Fruit fly (Drosophila melanogaster) whole organism, prepupa: ENCODE results near the gene Spn85F.

Source experiments
- Blimp-1 ChIP-seq: fragments of 200-800 bp; sonication (Bioruptor generic); optimal IDR thresholded peaks from 3 replicates; lab custom pipeline; 2017; ENCODE audit warnings: missing biosample characterization, missing genetic modification characterization, mild to moderate bottlenecking, moderate library complexity, missing genetic modification reagents
- CG10631 ChIP-seq: fragments of 200-800 bp; sonication (Bioruptor generic); optimal IDR thresholded peaks from 2 replicates; lab custom pipeline; 2016; ENCODE audit warnings: missing biosample characterization, missing genetic modification characterization
- CG11294 ChIP-seq: fragments of 200-800 bp; sonication (Bioruptor generic); IDR thresholded peaks from 2 replicates; pipeline ENCODE4 v1.3.6; 2022; ENCODE audit warnings: missing biosample characterization, missing genetic modification characterization
- CG11762 ChIP-seq: fragments of 200-800 bp; sonication (Bioruptor generic); optimal IDR thresholded peaks from 3 replicates; lab custom pipeline; 2016; ENCODE audit warnings: missing biosample characterization, missing genetic modification characterization; ENCODE audit not compliant: insufficient read depth
- CG11902 ChIP-seq: fragments of 200-800 bp; sonication (Bioruptor generic); optimal IDR thresholded peaks from 3 replicates; lab custom pipeline; 2016; ENCODE audit warnings: missing biosample characterization, missing genetic modification characterization
- CG1621 ChIP-seq: fragments of 200-800 bp; sonication (Bioruptor generic); optimal IDR thresholded peaks from 3 replicates; lab custom pipeline; 2018; ENCODE audit warnings: missing biosample characterization, mild to moderate bottlenecking, missing genetic modification characterization
- CG16779 ChIP-seq: fragments of 200-800 bp; sonication (Bioruptor generic); optimal IDR thresholded peaks from 3 replicates; lab custom pipeline; 2017; ENCODE audit warnings: missing biosample characterization, mild to moderate bottlenecking, missing genetic modification characterization
- CG3032 ChIP-seq: fragments of 200-800 bp; optimal IDR thresholded peaks from 2 replicates; lab custom pipeline; 2019; ENCODE audit warnings: missing biosample characterization, mild to moderate bottlenecking, missing genetic modification characterization, moderate library complexity
- CG31627 ChIP-seq: fragments of 200-800 bp; sonication (Bioruptor generic); optimal IDR thresholded peaks from 3 replicates; lab custom pipeline; 2016; ENCODE audit warnings: missing biosample characterization, missing genetic modification characterization
- CG34406 ChIP-seq: fragments of 200-800 bp; sonication (Bioruptor generic); optimal IDR thresholded peaks from 3 replicates; lab custom pipeline; 2016; ENCODE audit warnings: missing biosample characterization, missing genetic modification characterization
- CG3919 ChIP-seq: fragments of 200-800 bp; sonication (Bioruptor generic); optimal IDR thresholded peaks from 3 replicates; lab custom pipeline; 2016; ENCODE audit warnings: missing biosample characterization, missing genetic modification characterization
- CG4318 ChIP-seq: fragments of 200-800 bp; sonication (Bioruptor generic); optimal IDR thresholded peaks from 3 replicates; lab custom pipeline; 2017; ENCODE audit warnings: missing biosample characterization, mild to moderate bottlenecking, missing genetic modification characterization
- CG6163 ChIP-seq: fragments of 200-800 bp; sonication (Bioruptor generic); IDR thresholded peaks from 3 replicates; pipeline ENCODE4 v1.3.6; 2022; ENCODE audit warnings: missing biosample characterization, missing genetic modification characterization
- CG6792 ChIP-seq: fragments of 200-800 bp; sonication (Bioruptor generic); optimal IDR thresholded peaks from 3 replicates; lab custom pipeline; 2016; ENCODE audit warnings: missing biosample characterization, missing genetic modification characterization
- CG6808 ChIP-seq: fragments of 200-800 bp; sonication (Bioruptor generic); optimal IDR thresholded peaks from 3 replicates; lab custom pipeline; 2017; ENCODE audit warnings: missing biosample characterization, missing genetic modification characterization, mild to moderate bottlenecking, moderate library complexity, missing genetic modification reagents
- CG6854 ChIP-seq: fragments of 200-800 bp; sonication (Bioruptor generic); optimal IDR thresholded peaks from 2 replicates; lab custom pipeline; 2017; ENCODE audit warnings: missing biosample characterization, mild to moderate bottlenecking, missing genetic modification characterization
- CG8632 ChIP-seq: fragments of 200-800 bp; sonication (Bioruptor generic); optimal IDR thresholded peaks from 3 replicates; lab custom pipeline; 2016; ENCODE audit warnings: missing biosample characterization, missing genetic modification characterization
- CG9139 ChIP-seq: fragments of 200-800 bp; sonication (Bioruptor generic); optimal IDR thresholded peaks from 3 replicates; lab custom pipeline; 2017; ENCODE audit warnings: missing biosample characterization, mild to moderate bottlenecking, missing genetic modification characterization
- Eip75B ChIP-seq: fragments of 200-800 bp; sonication (Bioruptor generic); optimal IDR thresholded peaks from 3 replicates; lab custom pipeline; 2016; ENCODE audit warnings: missing biosample characterization, missing genetic modification characterization
- Eip78C ChIP-seq: fragments of 200-800 bp; sonication (Bioruptor generic); peaks from one replicate; lab custom pipeline; 2016; ENCODE audit warnings: missing biosample characterization, missing genetic modification characterization
- Eip93F ChIP-seq: fragments of 200-800 bp; sonication (Bioruptor generic); optimal IDR thresholded peaks from 2 replicates; lab custom pipeline; 2016; ENCODE audit warnings: missing biosample characterization, mild to moderate bottlenecking, missing genetic modification characterization
- Ets21C ChIP-seq: fragments of 200-800 bp; sonication (Bioruptor generic); optimal IDR thresholded peaks from 3 replicates; lab custom pipeline; 2016; ENCODE audit warnings: missing biosample characterization, missing genetic modification characterization
- Ets96B ChIP-seq: fragments of 200-800 bp; optimal IDR thresholded peaks from 2 replicates; lab custom pipeline; 2019; ENCODE audit warnings: missing biosample characterization, mild to moderate bottlenecking, missing genetic modification characterization, moderate library complexity
- Hr39 ChIP-seq: fragments of 200-800 bp; sonication (Bioruptor generic); optimal IDR thresholded peaks from 2 replicates; lab custom pipeline; 2016; ENCODE audit warnings: missing biosample characterization, missing genetic modification characterization
- Hr4 ChIP-seq: fragments of 200-800 bp; sonication (Bioruptor generic); optimal IDR thresholded peaks from 3 replicates; lab custom pipeline; 2016; ENCODE audit warnings: missing biosample characterization, missing genetic modification characterization
- Lpt ChIP-seq: fragments of 200-800 bp; sonication (Bioruptor generic); optimal IDR thresholded peaks from 3 replicates; lab custom pipeline; 2016; ENCODE audit warnings: missing biosample characterization, missing genetic modification characterization
- OdsH ChIP-seq: fragments of 200-800 bp; sonication (Bioruptor generic); optimal IDR thresholded peaks from 3 replicates; lab custom pipeline; 2016; ENCODE audit warnings: missing biosample characterization, missing genetic modification characterization
- Smox ChIP-seq: fragments of 200-800 bp; sonication (Bioruptor generic); optimal IDR thresholded peaks from 3 replicates; lab custom pipeline; 2016; ENCODE audit warnings: missing biosample characterization, missing genetic modification characterization
- Sox102F ChIP-seq: fragments of 200-800 bp; sonication (Bioruptor generic); optimal IDR thresholded peaks from 2 replicates; lab custom pipeline; 2016; ENCODE audit warnings: missing biosample characterization, mild to moderate bottlenecking, missing genetic modification characterization
- Sox14 ChIP-seq: fragments of 200-800 bp; sonication (Bioruptor generic); optimal IDR thresholded peaks from 3 replicates; lab custom pipeline; 2016; ENCODE audit warnings: missing biosample characterization, missing genetic modification characterization
- Sox15 ChIP-seq: fragments of 200-800 bp; sonication (Bioruptor generic); optimal IDR thresholded peaks from 3 replicates; lab custom pipeline; 2016; ENCODE audit warnings: missing biosample characterization, missing genetic modification characterization
- achi ChIP-seq: fragments of 200-800 bp; sonication (Bioruptor generic); optimal IDR thresholded peaks from 3 replicates; lab custom pipeline; 2016; ENCODE audit warnings: missing biosample characterization, missing genetic modification characterization
- acj6 ChIP-seq: fragments of 200-800 bp; sonication (Bioruptor generic); optimal IDR thresholded peaks from 3 replicates; lab custom pipeline; 2016; ENCODE audit warnings: missing biosample characterization, missing genetic modification characterization
- dsx ChIP-seq: fragments of 200-800 bp; optimal IDR thresholded peaks from 3 replicates; lab custom pipeline; 2019; ENCODE audit warnings: missing biosample characterization, mild to moderate bottlenecking, missing genetic modification characterization, moderate library complexity; ENCODE audit not compliant: poor library complexity, severe bottlenecking
- esn ChIP-seq: fragments of 200-800 bp; sonication (Bioruptor generic); optimal IDR thresholded peaks from 2 replicates; lab custom pipeline; 2016; ENCODE audit warnings: missing biosample characterization, mild to moderate bottlenecking, missing genetic modification characterization, moderate library complexity
- fd59A ChIP-seq: fragments of 200-800 bp; sonication (Bioruptor generic); optimal IDR thresholded peaks from 2 replicates; lab custom pipeline; 2017; ENCODE audit warnings: missing biosample characterization, mild to moderate bottlenecking, missing genetic modification characterization, missing genetic modification reagents
- fd85E ChIP-seq: fragments of 200-800 bp; sonication (Bioruptor generic); optimal IDR thresholded peaks from 3 replicates; lab custom pipeline; 2016; ENCODE audit warnings: missing biosample characterization, missing genetic modification characterization
- lz ChIP-seq: fragments of 200-800 bp; sonication (Bioruptor generic); optimal IDR thresholded peaks from 3 replicates; lab custom pipeline; 2016; ENCODE audit warnings: missing biosample characterization, missing genetic modification characterization
- pdm3 ChIP-seq: fragments of 200-800 bp; sonication (Bioruptor generic); optimal IDR thresholded peaks from 3 replicates; lab custom pipeline; 2016; ENCODE audit warnings: missing biosample characterization, missing genetic modification characterization
- salr ChIP-seq, 2 experiments: fragments of 200-800 bp; sonication (Bioruptor generic); optimal IDR thresholded peaks; 3 replicates each; lab custom pipeline; 2016 to 2018; ENCODE audit warnings: missing biosample characterization in 2 of 2, missing genetic modification characterization in 2 of 2, mild to moderate bottlenecking in 1 of 2
- spab ChIP-seq: fragments of 200-800 bp; sonication (Bioruptor generic); optimal IDR thresholded peaks from 2 replicates; lab custom pipeline; 2017; ENCODE audit warnings: missing biosample characterization, mild to moderate bottlenecking, missing genetic modification characterization, missing genetic modification reagents
- topi ChIP-seq: fragments of 200-800 bp; sonication (Bioruptor generic); optimal IDR thresholded peaks from 3 replicates; lab custom pipeline; 2016; ENCODE audit warnings: missing biosample characterization, missing genetic modification characterization
- vri ChIP-seq: fragments of 200-800 bp; sonication (Bioruptor generic); optimal IDR thresholded peaks from 3 replicates; lab custom pipeline; 2016; ENCODE audit warnings: missing biosample characterization, mild to moderate bottlenecking, missing genetic modification characterization

Spn85F gene

dm6 chr3R:10048035-10048774, 51.2 kb downstream of the Spn85F start (continued):
- TF ChIP-seq Lpt (GFP tag; lab: Kevin White, UChicago) (peak; percentile 34), dsx (GFP tag; lab: Kevin White, UChicago) (peak; percentile 16), CG4318 (GFP tag; lab: Kevin White, UChicago) (no peak), Ets21C (GFP tag; lab: Kevin White, UChicago) (peak; percentile 64), pdm3 (GFP tag; lab: Kevin White, UChicago) (no peak), CG3032 (tag; lab: Kevin White, UChicago) (peak; percentile 59), fd59A (GFP tag; lab: Kevin White, UChicago) (peak; percentile 28), esn (GFP tag; lab: Kevin White, UChicago) (peak; percentile 85), Sox14 (peak; percentile 72), Smox (GFP tag; lab: Kevin White, UChicago) (no peak), CG31627 (GFP tag; lab: Kevin White, UChicago) (peak; percentile 57), Sox15 (GFP tag; lab: Kevin White, UChicago) (peak; percentile 57), Blimp-1 (GFP tag; lab: Kevin White, UChicago) (peak; percentile 47), CG6808 (GFP tag; lab: Kevin White, UChicago) (peak; percentile 39), Eip93F (GFP tag; lab: Kevin White, UChicago) (peak; percentile 51), Hr39 (GFP tag; lab: Kevin White, UChicago) (peak; percentile 65), CG9139 (GFP tag; lab: Kevin White, UChicago) (no peak), CG8632 (GFP tag; lab: Kevin White, UChicago) (peak; percentile 62), CG3919 (GFP tag; lab: Kevin White, UChicago) (peak; percentile 64), CG10631 (GFP tag; lab: Kevin White, UChicago) (peak; percentile 31), achi (GFP tag; lab: Kevin White, UChicago) (peak; percentile 63), spab (no peak), fd85E (GFP tag; lab: Kevin White, UChicago) (no peak), Ets96B (tag; lab: Kevin White, UChicago) (peak; percentile 41), CG6854 (GFP tag; lab: Kevin White, UChicago) (peak; percentile 17), CG6792 (peak; percentile 71), lz (GFP tag; lab: Kevin White, UChicago) (peak; percentile 75), Eip78C (GFP tag; lab: Kevin White, UChicago) (peak; percentile 93), salr (GFP tag; optimal IDR thresholded peaks at IDR 0.05; lab: Kevin White, UChicago) (peak in 1 of 2 experiments; percentile 60), Sox102F (GFP tag; lab: Kevin White, UChicago) (peak; percentile 83), OdsH (peak; percentile 75), acj6 (GFP tag; lab: Kevin White, UChicago) (peak; percentile 69), CG11762 (peak; percentile 62), CG11294 (GFP tag; lab: Robert Waterston, UW) (no peak), CG16779 (tag; lab: Kevin White, UChicago) (no peak), topi (GFP tag; lab: Kevin White, UChicago) (peak; percentile 77), CG1621 (no peak), CG34406 (GFP tag; lab: Kevin White, UChicago) (peak; percentile 75)

- no peak for TF ChIP-seq spab
- TF ChIP-seq Sox14 = no peak
- TF ChIP-seq CG6792 = no peak
- TF ChIP-seq CG6163 (GFP tag; lab: Robert Waterston, UW) = no peak
- no peak for TF ChIP-seq CG8632 (GFP tag; lab: Kevin White, UChicago)
- no peak for TF ChIP-seq Eip75B
- no peak for TF ChIP-seq fd59A (GFP tag; lab: Kevin White, UChicago)
- no peak for TF ChIP-seq CG3919 (GFP tag; lab: Kevin White, UChicago)
- TF ChIP-seq Ets21C (GFP tag; lab: Kevin White, UChicago) = no peak
- no peak for TF ChIP-seq Hr4 (GFP tag; lab: Kevin White, UChicago)
- no peak for TF ChIP-seq Ets96B (tag; lab: Kevin White, UChicago)
- no peak for TF ChIP-seq vri (GFP tag; lab: Kevin White, UChicago)
- no peak for TF ChIP-seq lz (GFP tag; lab: Kevin White, UChicago)
- no peak for TF ChIP-seq CG4318 (GFP tag; lab: Kevin White, UChicago)
- TF ChIP-seq CG11902 (GFP tag; lab: Kevin White, UChicago) = no peak
- TF ChIP-seq CG6854 (GFP tag; lab: Kevin White, UChicago) = no peak
- TF ChIP-seq Smox (GFP tag; lab: Kevin White, UChicago) = no peak
These were observed 51.6 kb downstream of the Spn85F start, which contains the start of gene CG12811 for dm6 chr3R:10048775-10048841. Gene CG12811, minus strand, starts transcription at chr3R:10048797.
